Worm (Caenorhabditis elegans): ENCODE measurements around the gene ZK355.8.
A peak's percentile ranks its signal among the peaks of the same experiment; 100 is the strongest.

The ZK355.8 gene

ce11 chrII:2903748-2904147, 23.9 kb upstream of the ZK355.8 start:
- TF ChIP-seq efl-1 (GFP tag; optimal IDR thresholded peaks at IDR 0.05) = no peak
- TF ChIP-seq snpc-4 (GFP tag; optimal IDR thresholded peaks at IDR 0.05) = no peak
- TF ChIP-seq snpc-4 (tag; optimal IDR thresholded peaks at IDR 0.05) = no peak
- TF ChIP-seq egrh-3 (GFP tag; IDR thresholded peaks at IDR 0.05) = peak; percentile 97
- peak; percentile 78; the same call in 1 of the 2 replicates for TF ChIP-seq zfh-2 (GFP tag; conservative IDR thresholded peaks at IDR 0.05)

DNA sequence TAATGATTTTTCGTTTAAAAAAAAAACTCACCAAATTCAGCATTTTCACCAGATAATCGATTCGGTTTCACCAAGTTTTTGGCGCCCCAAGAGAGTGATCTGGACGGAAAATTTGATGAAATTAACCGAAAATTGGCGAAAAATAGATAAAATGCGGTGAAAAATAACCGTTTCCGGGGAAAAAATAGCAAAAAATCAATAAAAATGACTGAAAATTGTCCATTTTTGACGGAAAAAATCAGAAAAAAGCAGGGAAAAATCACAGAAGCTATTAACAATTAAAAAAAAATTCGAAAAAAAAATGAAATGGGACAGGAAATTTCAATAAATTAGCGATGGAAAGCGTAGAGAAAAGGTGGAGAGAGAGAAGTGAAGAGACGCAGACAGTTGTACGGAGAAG, 14.1 kb upstream of the ZK355.8 start, which contains the start of gene ubc-15:
Gene ubc-15, minus strand, starts transcription at position 101 of the 400 bp plus-strand sequence.
- TF ChIP-seq atf-7 (tag; optimal IDR thresholded peaks at IDR 0.05) (peak; percentile 37), hmg-1.2 (GFP tag; IDR thresholded peaks at IDR 0.05) (peak; percentile 15; the same call in 1 of the 2 replicates), B0035.1 (tag; optimal IDR thresholded peaks at IDR 0.05) (no peak)

ce11 chrII:2919074-2919857, 8.3 kb upstream of the ZK355.8 start, which contains the start of the genes ncap-1 and Y110A2AR.1:
Gene ncap-1, minus strand, starts transcription at chrII:2919314.
Gene Y110A2AR.1, plus strand, starts transcription at chrII:2919710.
- TF ChIP-seq ztf-3 (GFP tag; optimal IDR thresholded peaks at IDR 0.05) (no peak), D2030.7 (GFP tag; IDR thresholded peaks at IDR 0.05) (peak; percentile 86), lsl-1 (GFP tag; optimal IDR thresholded peaks at IDR 0.05) (peak; percentile 100), B0336.3 (GFP tag; IDR thresholded peaks at IDR 0.05) (peak; percentile 57; the same call in 1 of the 2 replicates), unc-130 (GFP tag; optimal IDR thresholded peaks at IDR 0.05) (peak; percentile 45), ceh-58 (GFP tag; IDR thresholded peaks at IDR 0.05) (no peak), aptf-3 (GFP tag; IDR thresholded peaks at IDR 0.05) (no peak), ZK185.1 (tag; optimal IDR thresholded peaks at IDR 0.05; ENCODE audit: poor library complexity, severe bottlenecking) (no peak), tbp1 (GFP tag; optimal IDR thresholded peaks at IDR 0.05) (peak; percentile 28), zfh-2 (GFP tag; conservative IDR thresholded peaks at IDR 0.05) (no peak), lsy-27 (tag; optimal IDR thresholded peaks at IDR 0.05; ENCODE audit: borderline replicate concordance, insufficient read depth) (no peak), snpc-4 (GFP tag; optimal IDR thresholded peaks at IDR 0.05) (no peak), snpc-4 (tag; optimal IDR thresholded peaks at IDR 0.05) (no peak), ceh-91 (GFP tag; IDR thresholded peaks at IDR 0.05) (peak; percentile 87), hlh-12 (tag; optimal IDR thresholded peaks at IDR 0.05) (no peak), athp-1 (tag; optimal IDR thresholded peaks at IDR 0.05) (peak; percentile 16), snpc-1.3 (tag; optimal IDR thresholded peaks at IDR 0.05; ENCODE audit: insufficient read depth) (peak; percentile 5), rcor-1 (GFP tag; IDR thresholded peaks at IDR 0.05) (0 out of 2 replicates have a peak, but pooled peaks have one; percentile 29), madf-3 (GFP tag; IDR thresholded peaks at IDR 0.05) (no peak), lin-54 (GFP tag; optimal IDR thresholded peaks at IDR 0.05) (peak; percentile 58), nfyb-1 (GFP tag; IDR thresholded peaks at IDR 0.05) (no peak), F52B5.7 (tag; optimal IDR thresholded peaks at IDR 0.05) (no peak), ccch-3 (GFP tag; optimal IDR thresholded peaks at IDR 0.05) (no peak), zim-3 (tag; optimal IDR thresholded peaks at IDR 0.05) (no peak), madf-8 (GFP tag; conservative IDR thresholded peaks at IDR 0.05) (peak; percentile 80), madf-6 (GFP tag; IDR thresholded peaks at IDR 0.05) (peak; percentile 93), ztf-22 (GFP tag; optimal IDR thresholded peaks at IDR 0.05) (no peak), F33H1.4 (GFP tag; IDR thresholded peaks at IDR 0.05) (peak; percentile 99), efl-1 (GFP tag; optimal IDR thresholded peaks at IDR 0.05) (peak; percentile 87), nhr-80 (tag; optimal IDR thresholded peaks at IDR 0.05) (no peak), nfya-2 (GFP tag; IDR thresholded peaks at IDR 0.05) (no peak), lin-26 (GFP tag; IDR thresholded peaks at IDR 0.05) (no peak), snpc-1.1 (tag; optimal IDR thresholded peaks at IDR 0.05; ENCODE audit: insufficient read depth) (peak; percentile 4), xnd-1 (tag; optimal IDR thresholded peaks at IDR 0.05) (peak; percentile 98), K12H6.12 (tag; optimal IDR thresholded peaks at IDR 0.05) (no peak), F57A8.1 (GFP tag; optimal IDR thresholded peaks at IDR 0.05) (no peak), hmg-1.2 (GFP tag; IDR thresholded peaks at IDR 0.05) (peak; percentile 25; the same call in 1 of the 2 replicates), rpc-1 (optimal IDR thresholded peaks at IDR 0.05) (no peak), rpc-1 (tag; optimal IDR thresholded peaks at IDR 0.05) (no peak), egrh-3 (GFP tag; IDR thresholded peaks at IDR 0.05) (no peak)
